Worm (Caenorhabditis elegans) whole organism, L1 larva: ENCODE measurements around the gene srxa-12.

Experiments
- C04F5.9 ChIP-seq: sonication (generic microtip); optimal IDR thresholded peaks from 2 replicates; lab custom pipeline; 2016; ENCODE audit warnings: missing genetic modification characterization, missing compliant biosample characterization
- C34B4.2 ChIP-seq: sonication (generic microtip); optimal IDR thresholded peaks from 2 replicates; lab custom pipeline; 2017; ENCODE audit warnings: mild to moderate bottlenecking, missing genetic modification characterization, missing compliant biosample characterization
- alr-1 ChIP-seq: fragments of 200-800 bp; sonication (Bioruptor generic); optimal IDR thresholded peaks from 2 replicates; lab custom pipeline; 2018; ENCODE audit warnings: borderline replicate concordance, mild to moderate bottlenecking, missing genetic modification characterization, missing compliant biosample characterization
- ceh-8 ChIP-seq: fragments of 200-800 bp; sonication (Bioruptor generic); optimal IDR thresholded peaks from 2 replicates; lab custom pipeline; 2018; ENCODE audit warnings: mild to moderate bottlenecking, missing genetic modification characterization, moderate library complexity, missing compliant biosample characterization
- ceh-90 ChIP-seq: sonication (generic microtip); optimal IDR thresholded peaks from 2 replicates; lab custom pipeline; 2016; ENCODE audit warnings: missing genetic modification characterization, missing compliant biosample characterization
- ces-1 ChIP-seq: fragments of 150-350 bp; optimal IDR thresholded peaks from 2 replicates; lab custom pipeline; 2014; ENCODE audit warnings: missing biosample characterization, missing genetic modification reagents, missing genetic modification characterization
- dpl-1 ChIP-seq, 3 experiments: fragments of 150-350 bp in 2 of 3; sonication (generic microtip) in 1 of 3; optimal IDR thresholded peaks; 2 replicates each; lab custom pipeline; 2014 to 2017; ENCODE audit warnings: missing biosample characterization in 3 of 3, missing genetic modification characterization in 3 of 3, missing genetic modification reagents in 3 of 3
- dsc-1 ChIP-seq: sonication (generic microtip); optimal IDR thresholded peaks from 2 replicates; lab custom pipeline; 2016; ENCODE audit warnings: mild to moderate bottlenecking, missing genetic modification characterization, missing compliant biosample characterization
- egl-13 ChIP-seq: sonication (generic microtip); optimal IDR thresholded peaks from 2 replicates; lab custom pipeline; 2016; ENCODE audit warnings: missing genotype, missing genetic modification reagents, missing genetic modification characterization, missing compliant biosample characterization
- elt-2 ChIP-seq: sonication (generic microtip); optimal IDR thresholded peaks from 2 replicates; lab custom pipeline; 2016; ENCODE audit warnings: missing genetic modification characterization, mild to moderate bottlenecking, inconsistent platforms, missing compliant biosample characterization, missing genetic modification reagents
- ets-5 ChIP-seq: fragments of 200-800 bp; sonication (Bioruptor generic); IDR thresholded peaks from 2 replicates; pipeline ENCODE4 v1.3.6; 2022; ENCODE audit warnings: missing genetic modification characterization, missing compliant biosample characterization
- fkh-8 ChIP-seq: sonication (generic microtip); optimal IDR thresholded peaks from 2 replicates; lab custom pipeline; 2016; ENCODE audit warnings: mild to moderate bottlenecking, missing genetic modification characterization, missing compliant biosample characterization
- fos-1 ChIP-seq: fragments of 150-350 bp; optimal IDR thresholded peaks from 2 replicates; lab custom pipeline; 2014; ENCODE audit warnings: missing biosample characterization, missing genetic modification characterization
- grh-1 ChIP-seq: fragments of 200-800 bp; sonication (Bioruptor generic); IDR thresholded peaks from 2 replicates; pipeline ENCODE4 v1.3.6; 2022; ENCODE audit warnings: missing genetic modification reagents, missing genetic modification characterization, missing compliant biosample characterization
- hlh-17 ChIP-seq: fragments of 200-800 bp; sonication (Bioruptor generic); optimal IDR thresholded peaks from 2 replicates; lab custom pipeline; 2018; ENCODE audit warnings: missing genetic modification characterization, mild to moderate bottlenecking, missing compliant biosample characterization, moderate library complexity, borderline replicate concordance
- hlh-4 ChIP-seq: sonication (generic microtip); optimal IDR thresholded peaks from 2 replicates; lab custom pipeline; 2016; ENCODE audit warnings: mild to moderate bottlenecking, missing genetic modification characterization, missing compliant biosample characterization
- irx-1 ChIP-seq: sonication (generic microtip); optimal IDR thresholded peaks from 2 replicates; lab custom pipeline; 2016; ENCODE audit warnings: missing genetic modification characterization, missing compliant biosample characterization
- isw-1 ChIP-seq: fragments of 200-800 bp; sonication (Bioruptor generic); IDR thresholded peaks from 2 replicates; pipeline ENCODE4 v1.3.6; 2022; ENCODE audit warnings: missing genetic modification characterization, missing compliant biosample characterization
- jun-1 ChIP-seq: fragments of 150-350 bp; optimal IDR thresholded peaks from 2 replicates; lab custom pipeline; 2014; ENCODE audit warnings: missing biosample characterization, missing genetic modification reagents, missing genetic modification characterization
- lin-35 ChIP-seq, 2 experiments: fragments of 150-350 bp; optimal IDR thresholded peaks; 2 replicates each; lab custom pipeline; 2014; ENCODE audit warnings: missing biosample characterization in 2 of 2, missing genetic modification characterization in 2 of 2, missing genetic modification reagents in 2 of 2
- lsy-2 ChIP-seq, 2 experiments: fragments of 150-350 bp; optimal IDR thresholded peaks; 2 replicates each; lab custom pipeline; 2014; ENCODE audit warnings: missing biosample characterization in 2 of 2, missing genetic modification characterization in 2 of 2
- mdl-1 ChIP-seq, 2 experiments: fragments of 150-350 bp; optimal IDR thresholded peaks; 2 replicates each; lab custom pipeline; 2014 to 2017; ENCODE audit warnings: missing biosample characterization in 2 of 2, missing genetic modification characterization in 2 of 2, inconsistent platforms in 1 of 2
- mef-2 ChIP-seq: fragments of 150-350 bp; optimal IDR thresholded peaks from 2 replicates; lab custom pipeline; 2014; ENCODE audit warnings: missing biosample characterization, missing genetic modification characterization
- mep-1 ChIP-seq: fragments of 150-350 bp; optimal IDR thresholded peaks from 2 replicates; lab custom pipeline; 2014; ENCODE audit warnings: missing biosample characterization, missing genetic modification characterization
- nhr-19 ChIP-seq: fragments of 200-800 bp; sonication (Bioruptor generic); conservative IDR thresholded peaks from 2 replicates; pipeline ENCODE4 v1.3.6; 2022; ENCODE audit warnings: missing genetic modification characterization, missing compliant biosample characterization
- nhr-20 ChIP-seq: sonication (generic microtip); optimal IDR thresholded peaks from 2 replicates; lab custom pipeline; 2016; ENCODE audit warnings: mild to moderate bottlenecking, missing genetic modification characterization, missing compliant biosample characterization
- nhr-237 ChIP-seq: fragments of 150-350 bp; optimal IDR thresholded peaks from 2 replicates; lab custom pipeline; 2014; ENCODE audit warnings: missing biosample characterization, missing genetic modification characterization
- nhr-76 ChIP-seq: sonication (generic microtip); optimal IDR thresholded peaks from 2 replicates; lab custom pipeline; 2017; ENCODE audit warnings: missing biosample characterization, missing genetic modification characterization
- nhr-77 ChIP-seq: fragments of 150-350 bp; optimal IDR thresholded peaks from 2 replicates; lab custom pipeline; 2014; ENCODE audit warnings: missing biosample characterization, missing genetic modification characterization
- nhr-85 ChIP-seq: sonication (generic microtip); peaks from one replicate; lab custom pipeline; 2016; ENCODE audit warnings: missing genetic modification characterization, inconsistent platforms, missing compliant biosample characterization
- pqm-1 ChIP-seq: sonication (generic microtip); optimal IDR thresholded peaks from 3 replicates; lab custom pipeline; 2017; ENCODE audit warnings: missing biosample characterization, missing genetic modification characterization
- skn-1 ChIP-seq: fragments of 150-350 bp; optimal IDR thresholded peaks from 2 replicates; lab custom pipeline; 2014; ENCODE audit warnings: missing biosample characterization, missing genetic modification characterization
- snpc-4 ChIP-seq: fragments of 150-350 bp; optimal IDR thresholded peaks from 2 replicates; lab custom pipeline; 2014; ENCODE audit warnings: missing biosample characterization, missing genetic modification characterization
- snu-23 ChIP-seq: sonication (generic microtip); optimal IDR thresholded peaks from 2 replicates; lab custom pipeline; 2016; ENCODE audit warnings: missing genetic modification characterization, missing compliant biosample characterization
- tbx-2 ChIP-seq: sonication (generic microtip); optimal IDR thresholded peaks from 2 replicates; lab custom pipeline; 2016; ENCODE audit warnings: missing genetic modification characterization, missing compliant biosample characterization
- unc-130 ChIP-seq: fragments of 150-350 bp; optimal IDR thresholded peaks from 2 replicates; lab custom pipeline; 2017; ENCODE audit warnings: missing biosample characterization, missing genetic modification characterization, inconsistent platforms
- unc-30 ChIP-seq: sonication (generic microtip); optimal IDR thresholded peaks from 2 replicates; lab custom pipeline; 2017; ENCODE audit warnings: missing biosample characterization, missing genetic modification characterization
- unc-86 ChIP-seq: sonication (generic microtip); optimal IDR thresholded peaks from 2 replicates; lab custom pipeline; 2016; ENCODE audit warnings: missing genetic modification characterization, missing compliant biosample characterization
- unc-98 ChIP-seq: fragments of 200-800 bp; sonication (Bioruptor generic); IDR thresholded peaks from 2 replicates; pipeline ENCODE4 v1.3.6; 2022; ENCODE audit warnings: missing genetic modification characterization, missing compliant biosample characterization
- zip-4 ChIP-seq: fragments of 200-800 bp; sonication (Bioruptor generic); optimal IDR thresholded peaks from 2 replicates; lab custom pipeline; 2018; ENCODE audit warnings: mild to moderate bottlenecking, missing genetic modification characterization, moderate library complexity, missing compliant biosample characterization

Gene srxa-12

DNA sequence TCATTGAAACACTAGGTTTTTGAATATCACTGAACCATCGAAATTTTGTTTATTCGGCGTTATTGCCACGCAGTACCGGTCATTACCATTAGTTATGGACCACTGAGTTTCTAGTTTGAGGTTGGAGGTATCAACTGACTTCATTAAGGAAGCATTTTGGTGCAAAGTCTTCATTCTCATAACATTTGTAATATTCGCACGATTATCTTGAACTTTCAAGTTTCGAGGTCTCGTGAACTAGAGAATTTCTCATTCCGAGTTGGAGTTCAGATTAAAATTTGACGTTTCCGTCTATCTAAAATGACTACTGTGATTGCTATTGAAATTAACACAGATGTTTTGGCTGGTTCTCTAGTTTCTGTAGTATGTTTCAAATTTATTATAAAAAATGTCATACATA is 5.8 kb upstream of the srxa-12 start, which contains the start of gene srx-42:
srx-42 (plus strand) TSS at position 301 of the 400 bp plus-strand sequence.
- TF ChIP-seq lsy-2 (tag; optimal IDR thresholded peaks at IDR 0.05; lab: Kevin White, UChicago) (no peak), nhr-76 (tag; lab: Kevin White, UChicago) (no peak), C04F5.9 (tag; lab: Kevin White, UChicago) (no peak), egl-13 (no peak), hlh-17 (GFP tag; lab: Kevin White, UChicago) (no peak), mef-2 (tag; lab: Kevin White, UChicago) (no peak), nhr-77 (tag; lab: Kevin White, UChicago) (no peak), elt-2 (tag; lab: Kevin White, UChicago) (no peak), nhr-19 (GFP tag; lab: Robert Waterston, UW) (no peak), grh-1 (no peak), zip-4 (GFP tag; lab: Kevin White, UChicago) (no peak), hlh-4 (tag; lab: Kevin White, UChicago) (no peak), isw-1 (GFP tag; lab: Robert Waterston, UW) (no peak)
- TF ChIP-seq, all 84 proteins: peak for 0

DNA sequence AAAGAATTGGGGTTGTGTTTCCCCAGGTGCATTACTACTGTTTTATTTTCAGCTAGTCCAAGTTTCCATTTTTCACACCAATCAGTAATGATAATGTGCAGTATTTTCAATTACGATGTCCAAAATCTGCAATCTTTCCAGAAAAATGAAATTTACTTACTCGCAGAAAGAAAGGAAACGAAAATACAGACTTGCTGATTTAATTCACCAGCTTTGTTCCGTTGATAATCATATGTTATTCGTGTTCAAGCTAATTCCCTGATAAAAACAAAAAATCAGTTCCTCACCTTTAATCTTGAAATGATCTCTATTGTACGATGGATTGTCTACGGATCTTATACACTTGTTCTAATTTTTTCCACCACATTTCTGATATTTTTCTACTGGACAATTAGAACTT is 2.6 kb upstream of the srxa-12 start, which contains the start of gene srxa-11:
srxa-11 (plus strand) TSS at position 301 of the 400 bp plus-strand sequence.
- TF ChIP-seq tbx-2 (tag; lab: Kevin White, UChicago) (no peak), mdl-1 (tag; optimal IDR thresholded peaks at IDR 0.05; lab: Kevin White, UChicago) (no peak), unc-86 (tag; lab: Kevin White, UChicago) (no peak), ceh-8 (GFP tag; lab: Kevin White, UChicago) (no peak), fos-1 (tag; lab: Kevin White, UChicago) (no peak), hlh-4 (tag; lab: Kevin White, UChicago) (no peak)

DNA sequence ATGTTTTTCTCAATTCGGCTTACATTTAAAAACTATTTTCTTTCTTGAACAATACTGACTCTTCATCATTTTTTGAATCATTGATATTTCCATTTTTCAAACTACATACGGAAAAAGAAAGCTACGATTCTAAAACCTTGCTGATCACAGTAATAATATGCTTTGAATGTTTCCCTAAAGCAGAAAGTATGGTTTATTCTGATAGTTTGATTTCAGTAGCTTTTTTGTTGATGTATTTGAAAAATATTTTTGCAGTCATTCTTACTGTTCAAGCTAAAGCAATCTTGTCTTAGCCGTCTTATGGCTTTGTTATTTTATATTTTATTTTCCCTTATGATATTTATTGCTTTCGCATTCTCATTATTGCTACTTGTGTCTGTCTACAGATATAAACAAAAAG is 3.0 kb downstream of the srxa-12 start, which contains the start of gene srxa-13:
srxa-13 (plus strand) TSS at position 301 of the 400 bp plus-strand sequence.
- TF ChIP-seq isw-1 (GFP tag; lab: Robert Waterston, UW) (no peak), snu-23 (GFP tag; lab: Kevin White, UChicago) (no peak), skn-1 (tag; lab: Kevin White, UChicago) (no peak), hlh-17 (GFP tag; lab: Kevin White, UChicago) (no peak), ces-1 (GFP tag; lab: Kevin White, UChicago) (no peak), nhr-237 (no peak), snpc-4 (tag; lab: Kevin White, UChicago) (no peak), lin-35 (GFP tag; optimal IDR thresholded peaks at IDR 0.05; lab: Kevin White, UChicago) (no peak)

DNA sequence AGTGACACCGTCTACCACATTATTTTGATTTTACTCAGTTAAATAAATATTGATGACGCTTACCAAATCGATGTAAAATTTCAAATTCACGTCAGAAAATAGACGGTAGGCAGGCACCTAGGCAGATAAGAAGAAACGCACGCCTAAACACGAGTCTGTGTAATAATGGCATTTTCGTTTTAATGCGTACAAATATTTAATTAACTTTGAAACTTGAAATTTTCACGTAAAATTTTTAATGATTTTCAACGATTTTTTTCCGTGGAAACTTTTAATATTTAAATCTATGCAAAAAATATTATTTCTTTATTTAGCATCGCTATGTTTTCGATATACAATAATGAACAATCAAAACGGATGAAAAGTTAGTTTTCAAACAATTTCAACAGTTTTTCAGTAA is 4.7 kb downstream of the srxa-12 start, which contains the start of gene C06B3.16:
C06B3.16 (plus strand) TSS at position 301 of the 400 bp plus-strand sequence.
- TF ChIP-seq unc-130 (tag; lab: Kevin White, UChicago) (no peak), ceh-90 (no peak), unc-30 (tag; lab: Kevin White, UChicago) (no peak), unc-98 (no peak), nhr-20 (tag; lab: Kevin White, UChicago) (no peak), nhr-237 (no peak), irx-1 (tag; lab: Kevin White, UChicago) (no peak), ets-5 (GFP tag; lab: Robert Waterston, UW) (no peak), dsc-1 (tag; lab: Kevin White, UChicago) (no peak), C34B4.2 (tag; lab: Kevin White, UChicago) (no peak), pqm-1 (no peak), nhr-85 (tag; lab: Kevin White, UChicago) (no peak), fkh-8 (tag; lab: Kevin White, UChicago) (no peak), jun-1 (tag; lab: Kevin White, UChicago) (no peak), lin-35 (GFP tag; optimal IDR thresholded peaks at IDR 0.05; lab: Kevin White, UChicago) (no peak), mep-1 (no peak), dpl-1 (GFP tag; optimal IDR thresholded peaks at IDR 0.05; lab: Kevin White, UChicago) (no peak), grh-1 (no peak), alr-1 (no peak)
